Worm (Caenorhabditis elegans): Measurements from ENCODE around the gene hlh-12.

DNA sequence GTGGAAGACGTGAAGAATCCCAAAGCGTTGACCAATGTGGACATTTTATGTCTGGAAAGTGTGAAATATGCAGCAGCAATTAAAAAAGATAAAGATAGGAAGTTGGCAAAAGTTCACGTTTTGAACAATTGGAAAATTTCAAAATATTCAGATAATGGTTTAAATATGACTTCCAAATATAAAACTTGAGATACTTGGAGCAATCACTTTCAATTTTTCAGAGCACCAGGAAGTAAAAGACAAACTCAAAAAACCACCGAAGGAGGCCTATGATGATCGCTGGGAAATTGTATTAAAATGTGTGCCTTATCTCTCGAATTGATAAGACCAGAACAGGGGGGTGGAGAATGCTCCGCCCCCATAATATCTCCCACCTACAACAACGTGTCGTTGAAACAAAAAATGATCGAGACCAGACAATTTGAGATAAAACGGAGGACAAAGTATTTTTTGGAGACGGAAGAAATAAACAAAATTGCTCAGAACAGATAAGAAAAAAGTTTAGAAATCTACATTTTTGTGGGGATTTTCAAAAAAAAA, 27.5 kb downstream of the hlh-12 start, which contains the start of gene eppl-1:
- TF ChIP-seq tbx-9 (tag; optimal IDR thresholded peaks at IDR 0.05; ENCODE audit: borderline replicate concordance) (no peak), gei-17 (GFP tag; optimal IDR thresholded peaks at IDR 0.05) (no peak), lag-1 (GFP tag; IDR thresholded peaks at IDR 0.05) (no peak), rcor-1 (GFP tag; IDR thresholded peaks at IDR 0.05) (no peak), F55B11.4 (tag; optimal IDR thresholded peaks at IDR 0.05; ENCODE audit: borderline replicate concordance, insufficient read depth) (no peak), K12H6.12 (tag; optimal IDR thresholded peaks at IDR 0.05) (no peak), ccch-3 (GFP tag; optimal IDR thresholded peaks at IDR 0.05) (no peak), F57A8.1 (GFP tag; optimal IDR thresholded peaks at IDR 0.05) (no peak)

All from whole organism, young adult.